Worm (Caenorhabditis elegans) whole organism, L1 larva: ENCODE results near the gene F10G2.4.

Source experiments
- aha-1 ChIP-seq: fragments of 150-350 bp; optimal IDR thresholded peaks from 2 replicates; lab custom pipeline; 2014; ENCODE audit warnings: missing biosample characterization, missing genetic modification characterization
- elt-3 ChIP-seq, 6 experiments: fragments of 150-350 bp in 1 of 6; sonication (generic microtip); optimal IDR thresholded peaks; 2 replicates each; lab custom pipeline; 2017 to 2018; ENCODE audit warnings: missing biosample characterization in 6 of 6, missing genetic modification characterization in 6 of 6, inconsistent platforms in 1 of 6
- nhr-11 ChIP-seq: fragments of 150-350 bp; optimal IDR thresholded peaks from 2 replicates; lab custom pipeline; 2014; ENCODE audit warnings: missing biosample characterization, missing genetic modification characterization
- nhr-28 ChIP-seq: fragments of 150-350 bp; optimal IDR thresholded peaks from 2 replicates; lab custom pipeline; 2014; ENCODE audit warnings: missing biosample characterization, missing genetic modification characterization
- nhr-76 ChIP-seq: sonication (generic microtip); optimal IDR thresholded peaks from 2 replicates; lab custom pipeline; 2017; ENCODE audit warnings: missing biosample characterization, missing genetic modification characterization

DNA sequence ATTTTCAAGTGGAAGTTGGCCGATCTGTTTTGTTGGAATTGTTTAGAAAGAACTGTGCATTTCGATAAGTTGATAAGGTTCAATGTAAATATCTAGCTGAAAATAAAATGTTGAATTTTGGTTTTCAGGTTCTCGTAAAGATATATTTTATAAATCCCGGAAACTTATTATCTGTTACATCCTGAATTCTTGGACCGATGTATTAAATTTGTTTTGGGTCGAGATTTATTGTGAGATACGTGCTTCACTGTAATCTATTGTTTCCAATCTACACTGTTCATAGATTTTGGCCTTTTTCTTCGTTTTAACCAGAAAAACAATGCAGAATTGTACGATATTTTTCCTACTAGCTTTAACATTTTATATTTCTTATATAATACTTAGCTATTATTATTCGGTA is 30.1 kb downstream of the F10G2.4 start, which contains the start of gene C03G6.6:
- TF ChIP-seq nhr-11 (no peak), aha-1 (no peak), nhr-76 (tag; lab: Kevin White, UChicago) (no peak), nhr-28 (no peak), elt-3 (tag; optimal IDR thresholded peaks at IDR 0.05; lab: Kevin White, UChicago) (no peak)
